Fruit fly (Drosophila melanogaster): ENCODE data around the gene Tie.

Gene Tie

dm6 chr3L:4546650-4547049 lies 14.7 kb upstream of the Tie start (continued):
- TF ChIP-seq Sp1 (GFP tag; optimal IDR thresholded peaks at IDR 0.05) (peak; percentile 67), h (GFP tag; optimal IDR thresholded peaks at IDR 0.05) (peak; percentile 68), Jra (GFP tag; optimal IDR thresholded peaks at IDR 0.05) (no peak), ey (GFP tag; optimal IDR thresholded peaks at IDR 0.05) (peak; percentile 67), CG9705 (GFP tag; optimal IDR thresholded peaks at IDR 0.05) (no peak), dl (GFP tag; optimal IDR thresholded peaks at IDR 0.05; ENCODE audit: insufficient read depth in 1 of 2, partially characterized antibody in 2 of 2) (no peak), pan (optimal IDR thresholded peaks at IDR 0.05) (no peak), lola (GFP tag; optimal IDR thresholded peaks at IDR 0.05) (no peak), Abd-B (GFP tag; optimal IDR thresholded peaks at IDR 0.05) (no peak)

DNA sequence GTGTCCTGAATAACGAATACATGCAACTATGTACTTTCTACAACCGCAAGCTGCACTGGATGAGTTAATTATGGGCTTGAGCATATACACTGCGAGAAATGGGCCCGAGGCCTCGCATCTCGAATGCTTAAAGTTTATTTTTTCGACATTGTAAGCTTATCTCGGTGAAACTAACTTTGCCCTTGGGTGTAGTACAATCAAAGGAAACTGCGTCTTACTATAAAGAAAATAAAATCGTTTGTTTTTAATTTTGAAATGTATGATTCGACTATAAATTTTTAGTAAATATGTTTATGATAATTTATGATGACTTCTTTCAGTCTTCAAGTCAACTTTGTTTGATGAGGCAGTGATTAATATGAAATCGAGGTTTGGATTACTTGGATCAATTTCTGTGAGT lies 13.8 kb upstream of the Tie start:
- TF ChIP-seq dsf (GFP tag; optimal IDR thresholded peaks at IDR 0.05; ENCODE audit: borderline replicate concordance) (no peak), rgr (GFP tag; optimal IDR thresholded peaks at IDR 0.05) (peak; percentile 24), foxo (GFP tag; optimal IDR thresholded peaks at IDR 0.05) (peak in 1 of 2 experiments; percentile 11), fru (GFP tag; optimal IDR thresholded peaks at IDR 0.05) (peak; percentile 10)

dm6 chr3L:4545138-4545537 lies 13.2 kb upstream of the Tie start:
- TF ChIP-seq Hnf4 (GFP tag; optimal IDR thresholded peaks at IDR 0.05): peak; percentile 48
- TF ChIP-seq sv (GFP tag; optimal IDR thresholded peaks at IDR 0.05): no peak

dm6 chr3L:4544633-4545032 lies 12.7 kb upstream of the Tie start:
- TF ChIP-seq jim (GFP tag; optimal IDR thresholded peaks at IDR 0.05): no peak
- TF ChIP-seq h (GFP tag; optimal IDR thresholded peaks at IDR 0.05): no peak
- no peak for TF ChIP-seq rgr (GFP tag; optimal IDR thresholded peaks at IDR 0.05)
- no peak for TF ChIP-seq fru (GFP tag; optimal IDR thresholded peaks at IDR 0.05)
- TF ChIP-seq OdsH (GFP tag; optimal IDR thresholded peaks at IDR 0.05): no peak
- no peak for TF ChIP-seq usp (GFP tag; optimal IDR thresholded peaks at IDR 0.05)
- no peak for TF ChIP-seq foxo (GFP tag; optimal IDR thresholded peaks at IDR 0.05)
- no peak for TF ChIP-seq Mio (GFP tag; optimal IDR thresholded peaks at IDR 0.05)
- TF ChIP-seq Myc (optimal IDR thresholded peaks at IDR 0.05): no peak
- no peak for TF ChIP-seq pan (optimal IDR thresholded peaks at IDR 0.05)
- TF ChIP-seq Jra (GFP tag; optimal IDR thresholded peaks at IDR 0.05): no peak
- TF ChIP-seq Hr78 (GFP tag; optimal IDR thresholded peaks at IDR 0.05): no peak

dm6 chr3L:4543807-4544197 lies 11.9 kb upstream of the Tie start:
- peak; percentile 79 for TF ChIP-seq Hr83 (GFP tag; optimal IDR thresholded peaks at IDR 0.05; ENCODE audit: poor library complexity, severe bottlenecking)
- peak; percentile 39 for TF ChIP-seq tai (GFP tag; optimal IDR thresholded peaks at IDR 0.05)
- TF ChIP-seq dl (GFP tag; optimal IDR thresholded peaks at IDR 0.05; ENCODE audit: insufficient read depth in 1 of 2, partially characterized antibody in 2 of 2): no peak
- peak; percentile 27 for TF ChIP-seq Dif (GFP tag; optimal IDR thresholded peaks at IDR 0.05; ENCODE audit: partially characterized antibody)
- peak; percentile 68 for TF ChIP-seq h (GFP tag; optimal IDR thresholded peaks at IDR 0.05)
- no peak for TF ChIP-seq foxo (GFP tag; optimal IDR thresholded peaks at IDR 0.05)
- TF ChIP-seq fru (GFP tag; optimal IDR thresholded peaks at IDR 0.05): peak; percentile 78
- TF ChIP-seq Myc (optimal IDR thresholded peaks at IDR 0.05): no peak
- no peak for TF ChIP-seq brk (GFP tag; optimal IDR thresholded peaks at IDR 0.05)
- peak; percentile 12 for TF ChIP-seq rgr (GFP tag; optimal IDR thresholded peaks at IDR 0.05)
- TF ChIP-seq Rel (GFP tag; optimal IDR thresholded peaks at IDR 0.05): no peak
- TF ChIP-seq Rel (tag; optimal IDR thresholded peaks at IDR 0.05): peak; percentile 57
- TF ChIP-seq Hr78 (GFP tag; optimal IDR thresholded peaks at IDR 0.05): no peak
- no peak for TF ChIP-seq Jra (GFP tag; optimal IDR thresholded peaks at IDR 0.05)
- TF ChIP-seq Vsx2 (GFP tag; optimal IDR thresholded peaks at IDR 0.05; ENCODE audit: partially characterized antibody): no peak
- peak; percentile 28 for TF ChIP-seq br (GFP tag; optimal IDR thresholded peaks at IDR 0.05)
- peak; percentile 28 for TF ChIP-seq Hnf4 (GFP tag; optimal IDR thresholded peaks at IDR 0.05)
- TF ChIP-seq GATAd (GFP tag; optimal IDR thresholded peaks at IDR 0.05): peak; percentile 58
- peak; percentile 14 for TF ChIP-seq HLH106 (tag; optimal IDR thresholded peaks at IDR 0.05)

All from whole organism, wandering third instar larva.